Worm (Caenorhabditis elegans): ENCODE data around the gene C09G12.5.

- no peak for TF ChIP-seq lsy-2 (tag; optimal IDR thresholded peaks at IDR 0.05)
- no peak for TF ChIP-seq unc-39 (tag; optimal IDR thresholded peaks at IDR 0.05)
- no peak for TF ChIP-seq snpc-4 (tag; optimal IDR thresholded peaks at IDR 0.05)
- TF ChIP-seq nhr-76 (tag; optimal IDR thresholded peaks at IDR 0.05) = no peak
These were observed 26.8 kb downstream of the C09G12.5 start for ce11 chrIV:3505940-3506339.
